Worm (Caenorhabditis elegans): ENCODE data around the gene B0554.4.

B0554.4 gene

DNA sequence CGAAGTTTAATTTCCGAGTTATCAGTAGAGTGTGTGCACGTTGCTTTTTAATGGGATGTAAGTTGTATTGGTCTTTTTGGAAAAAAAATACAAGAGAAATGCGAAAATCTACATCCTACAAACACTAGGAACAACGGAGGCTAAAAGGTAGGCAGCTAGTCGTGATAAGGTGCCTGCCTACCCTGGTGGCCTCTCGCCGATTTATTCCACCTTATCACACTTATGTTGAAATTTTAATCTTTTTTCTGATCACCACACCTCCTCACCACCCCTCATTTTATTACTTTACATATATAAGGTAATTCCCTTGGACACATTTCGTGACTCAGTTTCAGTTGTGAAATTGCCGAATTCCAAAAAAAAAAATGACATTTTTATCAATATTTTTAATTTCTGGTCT lies 6.8 kb upstream of the B0554.4 start, which contains the start of gene dod-20:
Gene dod-20, plus strand, starts transcription at position 301 of the 400 bp plus-strand sequence.
- TF ChIP-seq M03D4.4 (tag; optimal IDR thresholded peaks at IDR 0.05), result no peak
- no peak for TF ChIP-seq zip-8 (tag; optimal IDR thresholded peaks at IDR 0.05)

DNA sequence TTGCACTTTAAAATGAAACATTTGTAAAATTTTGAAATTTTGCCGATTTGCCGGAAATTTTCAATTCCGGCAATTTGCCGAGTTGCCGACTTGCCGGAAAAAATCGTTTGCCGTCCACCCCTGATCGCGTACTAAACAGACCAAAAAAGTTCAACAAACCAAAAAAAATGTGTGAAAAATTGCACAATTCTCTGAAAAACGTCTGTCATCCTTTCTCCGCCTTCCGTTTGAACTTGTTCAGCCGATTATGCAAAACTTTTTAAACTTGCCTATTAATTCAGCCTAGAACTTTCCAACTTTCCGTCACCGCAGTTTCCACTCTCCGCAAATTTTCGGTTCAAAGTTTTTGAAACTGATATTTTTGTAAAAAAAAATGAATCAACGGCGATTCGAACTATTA lies 4.8 kb upstream of the B0554.4 start, which contains the start of gene B0554.5:
Gene B0554.5, plus strand, starts transcription at position 301 of the 400 bp plus-strand sequence.
- TF ChIP-seq zip-8 (tag; optimal IDR thresholded peaks at IDR 0.05), result no peak
- TF ChIP-seq tbx-8 (GFP tag; optimal IDR thresholded peaks at IDR 0.05), result no peak
- no peak for TF ChIP-seq unc-62 (GFP tag; optimal IDR thresholded peaks at IDR 0.05)
- TF ChIP-seq mep-1 (tag; optimal IDR thresholded peaks at IDR 0.05), result no peak
- TF ChIP-seq lin-13 (tag; optimal IDR thresholded peaks at IDR 0.05), result no peak
- no peak for TF ChIP-seq mab-5 (tag; optimal IDR thresholded peaks at IDR 0.05)
- TF ChIP-seq hlh-1 (tag; optimal IDR thresholded peaks at IDR 0.05), result no peak
- TF ChIP-seq ceh-43 (GFP tag; optimal IDR thresholded peaks at IDR 0.05), result no peak
- no peak for TF ChIP-seq elt-3 (tag; optimal IDR thresholded peaks at IDR 0.05)
- TF ChIP-seq unc-39 (tag; optimal IDR thresholded peaks at IDR 0.05), result no peak
- TF ChIP-seq ceh-39 (tag; optimal IDR thresholded peaks at IDR 0.05), result no peak
- TF ChIP-seq elt-1 (tag; optimal IDR thresholded peaks at IDR 0.05; ENCODE audit: borderline replicate concordance, insufficient read depth), result no peak
- TF ChIP-seq mls-2 (tag; optimal IDR thresholded peaks at IDR 0.05), result no peak
- TF ChIP-seq ztf-11 (tag; optimal IDR thresholded peaks at IDR 0.05), result no peak
- no peak for TF ChIP-seq lsy-2 (tag; optimal IDR thresholded peaks at IDR 0.05)
- no peak for TF ChIP-seq nhr-76 (tag; optimal IDR thresholded peaks at IDR 0.05)
- TF ChIP-seq blmp-1 (tag; optimal IDR thresholded peaks at IDR 0.05), result no peak
- no peak for TF ChIP-seq bed-3 (GFP tag; optimal IDR thresholded peaks at IDR 0.05)
- TF ChIP-seq ceh-83 (GFP tag; optimal IDR thresholded peaks at IDR 0.05), result no peak

DNA sequence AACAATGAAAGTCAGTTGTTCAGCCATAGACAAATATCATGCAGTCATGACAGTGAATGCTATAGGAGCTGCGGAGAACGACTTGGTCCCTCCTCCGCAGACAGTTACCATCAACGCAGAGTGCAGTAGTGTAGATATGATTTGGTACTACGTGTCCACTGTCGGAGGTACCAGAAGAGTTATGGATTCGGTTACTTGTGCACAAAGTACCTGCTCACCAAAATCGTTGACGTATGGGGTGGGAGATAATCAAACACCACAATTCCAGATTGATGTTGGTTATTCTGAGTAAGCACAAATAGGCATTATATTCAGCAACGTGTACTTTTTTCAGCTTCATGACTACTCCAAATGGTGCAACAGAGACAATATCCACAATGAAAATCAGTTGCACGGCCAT lies 4.0 kb downstream of the B0554.4 start:
- TF ChIP-seq mep-1 (tag; optimal IDR thresholded peaks at IDR 0.05), result no peak

DNA sequence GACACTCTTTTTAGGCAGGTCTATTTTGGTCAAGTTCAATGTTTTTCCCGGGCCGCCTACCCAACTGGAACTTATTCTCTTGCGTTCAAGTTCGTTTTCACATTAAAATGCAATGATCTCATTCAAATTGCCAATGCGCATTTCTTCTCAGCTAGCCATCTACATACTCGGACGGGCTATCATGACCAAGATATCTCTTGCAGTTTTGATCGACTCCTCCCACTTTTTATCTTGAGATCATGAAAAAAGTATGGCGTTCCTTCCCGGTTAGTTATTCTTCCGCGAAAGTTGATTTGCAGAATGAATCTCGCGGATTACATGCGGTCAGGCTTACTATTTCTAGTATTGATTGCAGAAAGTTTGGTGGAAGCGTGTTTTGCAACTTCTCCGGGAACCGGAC lies 5.0 kb downstream of the B0554.4 start, which contains the start of gene B0554.2:
Gene B0554.2, plus strand, starts transcription at position 301 of the 400 bp plus-strand sequence.
- TF ChIP-seq drap-1 (GFP tag; optimal IDR thresholded peaks at IDR 0.05) (no peak), nhr-237 (tag; optimal IDR thresholded peaks at IDR 0.05) (no peak), pha-4 (tag; optimal IDR thresholded peaks at IDR 0.05) (no peak), bed-3 (GFP tag; optimal IDR thresholded peaks at IDR 0.05) (no peak), ham-2 (GFP tag; optimal IDR thresholded peaks at IDR 0.05) (no peak), nhr-12 (tag; optimal IDR thresholded peaks at IDR 0.05) (no peak), tbx-8 (GFP tag; optimal IDR thresholded peaks at IDR 0.05) (no peak), M03D4.4 (tag; optimal IDR thresholded peaks at IDR 0.05) (no peak), lin-32 (GFP tag; optimal IDR thresholded peaks at IDR 0.05) (no peak), nhr-28 (tag; optimal IDR thresholded peaks at IDR 0.05) (no peak), unc-62 (GFP tag; optimal IDR thresholded peaks at IDR 0.05) (no peak), hlh-1 (tag; optimal IDR thresholded peaks at IDR 0.05) (no peak), blmp-1 (tag; optimal IDR thresholded peaks at IDR 0.05) (no peak), ceh-83 (GFP tag; optimal IDR thresholded peaks at IDR 0.05) (no peak), nhr-76 (tag; optimal IDR thresholded peaks at IDR 0.05) (no peak), sem-2 (GFP tag; optimal IDR thresholded peaks at IDR 0.05) (no peak), mls-2 (tag; optimal IDR thresholded peaks at IDR 0.05) (no peak)

DNA sequence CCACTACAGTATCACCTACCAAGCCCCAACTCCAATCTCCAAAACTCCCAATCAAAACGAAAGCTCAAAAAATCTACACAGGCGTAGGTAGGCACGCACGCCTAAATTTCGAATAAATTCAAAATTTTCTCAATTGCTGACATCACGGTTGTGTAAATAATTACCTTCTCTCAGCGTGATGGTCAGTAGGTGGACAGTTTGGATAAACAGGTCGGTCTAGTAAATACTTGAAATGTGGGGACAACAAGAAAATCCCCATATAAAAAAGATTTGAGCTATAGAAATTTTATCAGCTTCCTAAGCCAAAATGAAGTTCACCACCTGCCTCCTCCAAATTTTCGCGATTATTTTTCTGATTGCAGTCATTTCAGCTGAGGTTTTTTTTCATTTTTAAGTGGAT lies 9.2 kb downstream of the B0554.4 start, which contains the start of gene B0554.1:
Gene B0554.1, plus strand, starts transcription at position 301 of the 400 bp plus-strand sequence.
- TF ChIP-seq hlh-1 (tag; optimal IDR thresholded peaks at IDR 0.05) (no peak), sem-2 (GFP tag; optimal IDR thresholded peaks at IDR 0.05) (no peak), mab-5 (tag; optimal IDR thresholded peaks at IDR 0.05) (no peak), blmp-1 (tag; optimal IDR thresholded peaks at IDR 0.05) (no peak), tbx-8 (GFP tag; optimal IDR thresholded peaks at IDR 0.05) (no peak), drap-1 (GFP tag; optimal IDR thresholded peaks at IDR 0.05) (no peak), ztf-11 (tag; optimal IDR thresholded peaks at IDR 0.05) (no peak), unc-39 (tag; optimal IDR thresholded peaks at IDR 0.05) (no peak), elt-3 (tag; optimal IDR thresholded peaks at IDR 0.05) (no peak), flh-1 (GFP tag; optimal IDR thresholded peaks at IDR 0.05) (no peak), lsy-2 (tag; optimal IDR thresholded peaks at IDR 0.05) (no peak), nhr-12 (tag; optimal IDR thresholded peaks at IDR 0.05) (no peak), M03D4.4 (tag; optimal IDR thresholded peaks at IDR 0.05) (no peak), nhr-2 (tag; optimal IDR thresholded peaks at IDR 0.05) (no peak), mls-2 (tag; optimal IDR thresholded peaks at IDR 0.05) (no peak), ham-2 (GFP tag; optimal IDR thresholded peaks at IDR 0.05) (no peak), nhr-76 (tag; optimal IDR thresholded peaks at IDR 0.05) (no peak), ces-1 (GFP tag; optimal IDR thresholded peaks at IDR 0.05) (no peak), pha-4 (tag; optimal IDR thresholded peaks at IDR 0.05) (no peak), lin-32 (GFP tag; optimal IDR thresholded peaks at IDR 0.05) (no peak)

Measured in whole organism, mixed stage, embryonic.